Fruit fly (Drosophila melanogaster) Kc167 (cell line): ENCODE data around the gene CG34451.

Experiments
- Myc ChIP-seq: fragments of >200 bp; optimal IDR thresholded peaks from 2 replicates; lab custom pipeline; 2017; ENCODE audit warnings: missing external identifiers
- insv ChIP-seq: fragments of >200 bp; optimal IDR thresholded peaks from 3 replicates; lab custom pipeline; 2018; ENCODE audit warnings: missing external identifiers

DNA sequence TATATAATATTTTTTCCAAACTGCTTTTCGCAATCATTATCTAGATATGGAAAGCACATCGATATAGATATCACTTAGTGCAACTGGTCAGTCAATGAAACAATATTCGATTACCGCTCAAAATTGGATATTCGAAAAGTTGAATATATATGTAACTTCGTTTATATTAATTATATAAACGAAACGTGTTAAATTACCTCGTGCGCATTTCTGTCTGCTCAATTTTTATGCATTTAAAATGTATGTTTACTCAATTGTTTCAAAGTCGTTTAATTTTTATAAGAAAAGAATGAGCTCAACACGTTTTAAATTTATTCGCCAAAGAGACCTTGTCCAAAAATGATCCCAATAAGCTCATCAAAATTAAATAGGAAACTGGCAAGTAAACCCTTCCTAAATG lies 41.3 kb downstream of the CG34451 start, which contains the start of gene CG43084:
- TF ChIP-seq Myc (lab: Kevin White, UChicago), result no peak
- no peak for TF ChIP-seq insv (lab: Kevin White, UChicago)
